Fruit fly (Drosophila melanogaster) whole organism, embryonic: Measurements from ENCODE around the gene Zaf1.

Experiments used
- CG10431 ChIP-seq: fragments of 200-800 bp; sonication (Bioruptor generic); optimal IDR thresholded peaks from 3 replicates; lab custom pipeline; 2018; ENCODE audit warnings: missing biosample characterization, mild to moderate bottlenecking, missing genetic modification characterization
- CG11695 ChIP-seq: fragments of 200-800 bp; sonication (Bioruptor generic); IDR thresholded peaks from 3 replicates; pipeline ENCODE4 v1.3.6; 2022; ENCODE audit warnings: missing biosample characterization, missing genetic modification characterization
- CG11723 ChIP-seq: fragments of 200-800 bp; sonication (Bioruptor generic); optimal IDR thresholded peaks from 2 replicates; lab custom pipeline; 2017; ENCODE audit warnings: missing biosample characterization, mild to moderate bottlenecking, missing genetic modification characterization
- CG13424 ChIP-seq: fragments of 200-800 bp; sonication (Bioruptor generic); optimal IDR thresholded peaks from 2 replicates; lab custom pipeline; 2019; ENCODE audit warnings: missing biosample characterization, mild to moderate bottlenecking, missing genetic modification characterization, moderate library complexity
- CG14014 ChIP-seq: fragments of 200-800 bp; sonication (Bioruptor generic); IDR thresholded peaks from 2 replicates; pipeline ENCODE4 v1.3.6; 2022; ENCODE audit warnings: missing biosample characterization, missing genetic modification characterization
- CG14860 ChIP-seq: fragments of 200-800 bp; sonication (Bioruptor generic); IDR thresholded peaks from 3 replicates; pipeline ENCODE4 v1.3.6; 2022; ENCODE audit warnings: missing biosample characterization, missing genetic modification characterization; ENCODE audit not compliant: partially characterized antibody
- CG15601 ChIP-seq: fragments of 200-800 bp; sonication (Bioruptor generic); optimal IDR thresholded peaks from 3 replicates; lab custom pipeline; 2019; ENCODE audit warnings: missing biosample characterization, mild to moderate bottlenecking, missing genetic modification characterization, moderate library complexity
- CG17568 ChIP-seq: fragments of 200-800 bp; sonication (Bioruptor generic); optimal IDR thresholded peaks from 2 replicates; lab custom pipeline; 2018; ENCODE audit warnings: missing biosample characterization, mild to moderate bottlenecking, missing genetic modification characterization, moderate library complexity
- CG2712 ChIP-seq: fragments of 200-800 bp; optimal IDR thresholded peaks from 3 replicates; lab custom pipeline; 2019; ENCODE audit warnings: missing biosample characterization, mild to moderate bottlenecking, missing genetic modification characterization, moderate library complexity
- CG32532 ChIP-seq: fragments of 200-800 bp; sonication (Bioruptor generic); IDR thresholded peaks from 2 replicates; pipeline ENCODE4 v1.3.6; 2022; ENCODE audit warnings: missing biosample characterization, missing genetic modification characterization
- CG43689 ChIP-seq: fragments of 200-800 bp; sonication (Bioruptor generic); IDR thresholded peaks from 2 replicates; pipeline ENCODE4 v1.3.6; 2022; ENCODE audit warnings: missing biosample characterization, missing genetic modification characterization
- CG4404 ChIP-seq: fragments of 200-800 bp; sonication (Bioruptor generic); IDR thresholded peaks from 2 replicates; pipeline ENCODE4 v1.3.6; 2022; ENCODE audit warnings: missing biosample characterization, missing genetic modification characterization
- CG6272 ChIP-seq: fragments of 200-800 bp; sonication (Bioruptor generic); IDR thresholded peaks from 2 replicates; pipeline ENCODE4 v1.3.6; 2022; ENCODE audit warnings: missing biosample characterization, missing genetic modification characterization
- CG6854 ChIP-seq: fragments of 200-800 bp; sonication (Bioruptor generic); optimal IDR thresholded peaks from 3 replicates; lab custom pipeline; 2017; ENCODE audit warnings: missing biosample characterization, mild to moderate bottlenecking, missing genetic modification characterization
- CG7963 ChIP-seq: fragments of 200-800 bp; sonication (Bioruptor generic); IDR thresholded peaks from 3 replicates; pipeline ENCODE4 v1.3.6; 2022; ENCODE audit warnings: missing biosample characterization, missing genetic modification characterization; ENCODE audit not compliant: partially characterized antibody
- CG9609 ChIP-seq: fragments of 200-800 bp; sonication (Bioruptor generic); optimal IDR thresholded peaks from 3 replicates; lab custom pipeline; 2016; ENCODE audit warnings: missing biosample characterization, missing genetic modification characterization
- D ChIP-seq, 2 experiments: fragments of 200-800 bp in 1 of 2; fragments of >200 bp in 1 of 2; sonication (Bioruptor generic) in 1 of 2; optimal IDR thresholded peaks; 2 replicates in 1 of 2; 3 replicates in 1 of 2; lab custom pipeline; 2017; ENCODE audit warnings: mild to moderate bottlenecking in 1 of 2, missing biosample characterization in 1 of 2, missing genetic modification characterization in 1 of 2, missing genetic modification reagents in 1 of 2
- Dad ChIP-seq: fragments of 200-800 bp; sonication (Bioruptor generic); optimal IDR thresholded peaks from 3 replicates; lab custom pipeline; 2016; ENCODE audit warnings: missing biosample characterization, missing genetic modification characterization
- Dek ChIP-seq: fragments of 200-800 bp; sonication (Bioruptor generic); optimal IDR thresholded peaks from 3 replicates; lab custom pipeline; 2019; ENCODE audit warnings: missing biosample characterization, mild to moderate bottlenecking, missing genetic modification characterization, moderate library complexity
- Eip74EF ChIP-seq, 2 experiments: fragments of 200-800 bp in 1 of 2; fragments of >200 bp in 1 of 2; sonication (Bioruptor generic) in 1 of 2; optimal IDR thresholded peaks; 2 replicates each; lab custom pipeline; 2017 to 2019; ENCODE audit warnings: missing biosample characterization in 2 of 2, missing genetic modification characterization in 2 of 2, mild to moderate bottlenecking in 1 of 2, moderate library complexity in 1 of 2
- Ets65A ChIP-seq: fragments of 200-800 bp; sonication (Bioruptor generic); peaks from one replicate; lab custom pipeline; 2016; ENCODE audit warnings: missing biosample characterization, missing genetic modification characterization
- H15 ChIP-seq: fragments of 200-800 bp; sonication (Bioruptor generic); IDR thresholded peaks from 3 replicates; pipeline ENCODE4 v1.3.6; 2022; ENCODE audit warnings: missing biosample characterization, missing genetic modification characterization
- HLH3B ChIP-seq: fragments of 200-800 bp; sonication (Bioruptor generic); IDR thresholded peaks from 2 replicates; pipeline ENCODE4 v1.3.6; 2022; ENCODE audit warnings: missing biosample characterization, missing genetic modification characterization
- HLHmδ ChIP-seq: fragments of 200-800 bp; sonication (Bioruptor generic); optimal IDR thresholded peaks from 2 replicates; lab custom pipeline; 2018; ENCODE audit warnings: missing biosample characterization, mild to moderate bottlenecking, missing genetic modification characterization, moderate library complexity
- HmgD ChIP-seq: fragments of 200-800 bp; sonication (Bioruptor generic); optimal IDR thresholded peaks from 3 replicates; lab custom pipeline; 2016; ENCODE audit warnings: missing biosample characterization, missing genetic modification characterization
- HmgZ ChIP-seq: fragments of 200-800 bp; sonication (Bioruptor generic); optimal IDR thresholded peaks from 2 replicates; lab custom pipeline; 2018; ENCODE audit warnings: missing biosample characterization, mild to moderate bottlenecking, missing genetic modification characterization
- Hmr ChIP-seq: fragments of 200-800 bp; sonication (Bioruptor generic); optimal IDR thresholded peaks from 3 replicates; lab custom pipeline; 2017; ENCODE audit warnings: mild to moderate bottlenecking, missing biosample characterization, missing genetic modification reagents, missing genetic modification characterization
- Mad ChIP-seq: fragments of 200-800 bp; sonication (Bioruptor generic); optimal IDR thresholded peaks from 2 replicates; lab custom pipeline; 2016; ENCODE audit warnings: missing biosample characterization, missing genetic modification characterization
- NC2β ChIP-seq: fragments of 200-800 bp; sonication (Bioruptor generic); optimal IDR thresholded peaks from 2 replicates; lab custom pipeline; 2016; ENCODE audit warnings: missing biosample characterization, missing genetic modification characterization
- Nf-YC ChIP-seq: fragments of 200-800 bp; optimal IDR thresholded peaks from 3 replicates; lab custom pipeline; 2019; ENCODE audit warnings: missing biosample characterization, mild to moderate bottlenecking, missing genetic modification characterization, moderate library complexity
- Rfx ChIP-seq: fragments of 200-800 bp; sonication (Bioruptor generic); IDR thresholded peaks from 2 replicates; pipeline ENCODE4 v1.3.6; 2022; ENCODE audit warnings: missing biosample characterization, missing genetic modification characterization
- al ChIP-seq: fragments of 200-800 bp; sonication (Bioruptor generic); IDR thresholded peaks from 2 replicates; pipeline ENCODE4 v1.3.6; 2022; ENCODE audit warnings: missing biosample characterization, missing genetic modification characterization
- bsh ChIP-seq, 2 experiments: fragments of 200-800 bp; sonication (Bioruptor generic); optimal IDR thresholded peaks; 2 replicates each; lab custom pipeline; 2017 to 2018; ENCODE audit warnings: mild to moderate bottlenecking in 2 of 2, missing biosample characterization in 2 of 2, missing genetic modification characterization in 2 of 2, moderate library complexity in 1 of 2
- cad ChIP-seq: fragments of >200 bp; optimal IDR thresholded peaks from 2 replicates; lab custom pipeline; 2017; ENCODE audit warnings: missing biosample characterization, missing genetic modification characterization
- cato ChIP-seq: fragments of 200-800 bp; sonication (Bioruptor generic); optimal IDR thresholded peaks from 2 replicates; lab custom pipeline; 2016; ENCODE audit warnings: missing biosample characterization, missing genetic modification characterization, borderline replicate concordance
- chm ChIP-seq: fragments of 200-800 bp; sonication (Bioruptor generic); IDR thresholded peaks from 2 replicates; pipeline ENCODE4 v1.3.6; 2022; ENCODE audit warnings: missing biosample characterization, missing genetic modification characterization
- disco-r ChIP-seq: fragments of 200-800 bp; sonication (Bioruptor generic); optimal IDR thresholded peaks from 2 replicates; lab custom pipeline; 2016; ENCODE audit warnings: missing biosample characterization, missing genetic modification characterization
- dmrt11E ChIP-seq: fragments of 200-800 bp; sonication (Bioruptor generic); optimal IDR thresholded peaks from 3 replicates; lab custom pipeline; 2018; ENCODE audit warnings: missing biosample characterization, mild to moderate bottlenecking, missing genetic modification characterization, moderate library complexity
- gfzf ChIP-seq: fragments of 200-800 bp; sonication (Bioruptor generic); optimal IDR thresholded peaks from 2 replicates; lab custom pipeline; 2016; ENCODE audit warnings: missing biosample characterization, mild to moderate bottlenecking, missing genetic modification characterization, moderate library complexity
- grau ChIP-seq: fragments of 200-800 bp; optimal IDR thresholded peaks from 3 replicates; lab custom pipeline; 2019; ENCODE audit warnings: missing biosample characterization, mild to moderate bottlenecking, missing genetic modification characterization, moderate library complexity
- hkb ChIP-seq, 2 experiments: fragments of 200-800 bp in 1 of 2; fragments of >200 bp in 1 of 2; sonication (Bioruptor generic) in 1 of 2; IDR thresholded peaks in 1 of 2; optimal IDR thresholded peaks in 1 of 2; 2 replicates each; pipeline versions ENCODE4 v1.3.6 to Lab custom; 2017 to 2022; ENCODE audit warnings: missing biosample characterization in 1 of 2, missing genetic modification characterization in 1 of 2
- jing ChIP-seq: fragments of 200-800 bp; sonication (Bioruptor generic); optimal IDR thresholded peaks from 2 replicates; lab custom pipeline; 2018; ENCODE audit warnings: missing biosample characterization, mild to moderate bottlenecking, missing genetic modification characterization
- kay ChIP-seq: fragments of 200-800 bp; sonication (Bioruptor generic); optimal IDR thresholded peaks from 2 replicates; lab custom pipeline; 2016; ENCODE audit warnings: missing biosample characterization, missing genetic modification characterization
- nau ChIP-seq: fragments of 200-800 bp; sonication (Bioruptor generic); optimal IDR thresholded peaks from 3 replicates; lab custom pipeline; 2017; ENCODE audit warnings: missing biosample characterization, mild to moderate bottlenecking, missing genetic modification characterization, missing genetic modification reagents
- nmo ChIP-seq: fragments of 200-800 bp; sonication (Bioruptor generic); optimal IDR thresholded peaks from 2 replicates; lab custom pipeline; 2018; ENCODE audit warnings: missing biosample characterization, mild to moderate bottlenecking, missing genetic modification characterization, moderate library complexity
- otp ChIP-seq: fragments of 200-800 bp; sonication (Bioruptor generic); IDR thresholded peaks from 3 replicates; pipeline ENCODE4, ENCODE4 v1.3.6; 2022; ENCODE audit warnings: missing biosample characterization, missing genetic modification characterization
- run ChIP-seq: fragments of 200-800 bp; sonication (Bioruptor generic); optimal IDR thresholded peaks from 3 replicates; lab custom pipeline; 2018; ENCODE audit warnings: missing biosample characterization, mild to moderate bottlenecking, missing genetic modification characterization

Gene Zaf1

dm6 chr3R:11581340-11582252 lies 43.8 kb downstream of the Zaf1 start, which contains the start of gene wkd:
wkd (plus strand) TSS chr3R:11581576.
- TF ChIP-seq CG14860 (GFP tag; lab: Robert Waterston, UW) (peak; percentile 70), CG10431 (no peak), H15 (no peak), hkb (optimal IDR thresholded peaks at IDR 0.05; lab: Kevin White, UChicago) (no peak), hkb (GFP tag; IDR thresholded peaks at IDR 0.05; lab: Robert Waterston, UW) (peak; percentile 32; the same call in 1 of the 2 replicates), Mad (GFP tag; lab: Kevin White, UChicago) (peak; percentile 23), CG15601 (no peak), CG11723 (GFP tag; lab: Kevin White, UChicago) (no peak), D (optimal IDR thresholded peaks at IDR 0.05; lab: Kevin White, UChicago) (no peak), D (GFP tag; optimal IDR thresholded peaks at IDR 0.05; lab: Kevin White, UChicago) (no peak), HLHmδ (GFP tag; lab: Kevin White, UChicago) (no peak), Dad (peak; percentile 12), Nf-YC (tag; lab: Kevin White, UChicago) (no peak), CG7963 (peak; percentile 68; the same call in 2 of the 3 replicates), disco-r (GFP tag; lab: Kevin White, UChicago) (no peak), CG43689 (GFP tag; lab: Robert Waterston, UW) (no peak), run (tag; lab: Kevin White, UChicago) (no peak), CG6272 (GFP tag; lab: Robert Waterston, UW) (no peak), Eip74EF (GFP tag; optimal IDR thresholded peaks at IDR 0.05; lab: Kevin White, UChicago) (no peak), CG13424 (tag; lab: Kevin White, UChicago) (no peak), CG17568 (GFP tag; lab: Kevin White, UChicago) (no peak), grau (tag; lab: Kevin White, UChicago) (no peak), CG32532 (GFP tag; lab: Robert Waterston, UW) (no peak), cato (no peak), nmo (GFP tag; lab: Kevin White, UChicago) (peak; percentile 37), cad (GFP tag; lab: Kevin White, UChicago) (no peak), CG14014 (no peak), al (GFP tag; lab: Robert Waterston, UW) (no peak), gfzf (GFP tag; lab: Kevin White, UChicago) (peak; percentile 25), bsh (GFP tag; optimal IDR thresholded peaks at IDR 0.05; lab: Kevin White, UChicago) (no peak), HmgZ (peak; percentile 41), CG6854 (GFP tag; lab: Kevin White, UChicago) (no peak), Rfx (no peak), CG9609 (GFP tag; lab: Kevin White, UChicago) (no peak), CG2712 (no peak), CG4404 (GFP tag; lab: Robert Waterston, UW) (no peak), chm (GFP tag; lab: Robert Waterston, UW) (no peak), nau (GFP tag; lab: Kevin White, UChicago) (no peak), Hmr (peak; percentile 13), Dek (tag; lab: Kevin White, UChicago) (no peak), HmgD (peak; percentile 66), jing (GFP tag; lab: Kevin White, UChicago) (no peak), CG11695 (no peak), NC2β (GFP tag; lab: Kevin White, UChicago) (peak; percentile 58), dmrt11E (no peak), Ets65A (peak; percentile 90), kay (GFP tag; lab: Kevin White, UChicago) (no peak), HLH3B (GFP tag; lab: Robert Waterston, UW) (no peak), otp (GFP tag; lab: Robert Waterston, UW) (no peak)
